Worm (Caenorhabditis elegans) whole organism, L1 larva: Measurements from ENCODE around the gene F07C6.2.
A peak's percentile ranks its signal among the peaks of the same experiment; 100 is the strongest.

ENCODE experiments used
- aha-1 ChIP-seq: fragments of 150-350 bp; optimal IDR thresholded peaks from 2 replicates; lab custom pipeline; 2014; ENCODE audit warnings: missing biosample characterization, missing genetic modification characterization
- dpl-1 ChIP-seq, 3 experiments: fragments of 150-350 bp in 2 of 3; sonication (generic microtip) in 1 of 3; optimal IDR thresholded peaks; 2 replicates each; lab custom pipeline; 2014 to 2017; ENCODE audit warnings: missing biosample characterization in 3 of 3, missing genetic modification characterization in 3 of 3, missing genetic modification reagents in 3 of 3
- fos-1 ChIP-seq: fragments of 150-350 bp; optimal IDR thresholded peaks from 2 replicates; lab custom pipeline; 2014; ENCODE audit warnings: missing biosample characterization, missing genetic modification characterization
- lin-13 ChIP-seq: fragments of 150-350 bp; optimal IDR thresholded peaks from 2 replicates; lab custom pipeline; 2014; ENCODE audit warnings: missing biosample characterization, missing genetic modification reagents, missing genetic modification characterization
- nhr-11 ChIP-seq: fragments of 150-350 bp; optimal IDR thresholded peaks from 2 replicates; lab custom pipeline; 2014; ENCODE audit warnings: missing biosample characterization, missing genetic modification characterization
- nhr-12 ChIP-seq: sonication (generic microtip); optimal IDR thresholded peaks from 2 replicates; lab custom pipeline; 2017; ENCODE audit warnings: missing biosample characterization, missing genetic modification characterization
- nhr-237 ChIP-seq: fragments of 150-350 bp; optimal IDR thresholded peaks from 2 replicates; lab custom pipeline; 2014; ENCODE audit warnings: missing biosample characterization, missing genetic modification characterization
- nhr-47 ChIP-seq: sonication (generic microtip); optimal IDR thresholded peaks from 2 replicates; lab custom pipeline; 2016; ENCODE audit warnings: mild to moderate bottlenecking, missing genetic modification characterization, moderate library complexity, missing compliant biosample characterization
- zag-1 ChIP-seq: fragments of 150-350 bp; optimal IDR thresholded peaks from 2 replicates; lab custom pipeline; 2014; ENCODE audit warnings: missing biosample characterization, missing genetic modification characterization

DNA sequence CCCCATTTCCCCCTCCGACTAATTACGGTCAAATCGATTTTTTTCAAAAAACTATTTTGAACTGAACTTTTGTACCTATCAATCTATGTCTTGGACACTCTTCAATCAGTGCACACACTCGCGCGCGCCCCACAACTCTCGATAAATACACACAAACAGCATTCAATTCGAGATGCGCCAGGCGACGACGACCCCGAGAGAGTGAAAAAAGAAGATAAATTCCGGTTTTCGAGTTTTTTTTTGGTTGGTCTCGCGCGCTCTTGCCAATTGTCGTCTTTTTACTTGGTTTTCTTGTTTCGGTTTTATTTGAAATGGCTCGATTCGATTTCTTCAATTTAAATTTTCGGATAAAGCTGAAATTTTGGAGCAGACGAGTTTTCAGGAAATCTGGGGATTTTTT, 49.4 kb downstream of the F07C6.2 start:
- TF ChIP-seq aha-1 (tag; lab: Kevin White, UChicago) (no peak), zag-1 (tag; lab: Kevin White, UChicago) (no peak), nhr-11 (no peak), nhr-12 (no peak), fos-1 (tag; lab: Kevin White, UChicago) (no peak), nhr-237 (no peak), lin-13 (GFP tag; lab: Kevin White, UChicago) (no peak), dpl-1 (GFP tag; optimal IDR thresholded peaks at IDR 0.05; lab: Kevin White, UChicago) (peak in 1 of 3 experiments; percentile 29), nhr-47 (tag; lab: Kevin White, UChicago) (no peak)
